Fruit fly (Drosophila melanogaster): ENCODE results near the gene CG10077.
A peak's percentile ranks its signal among the peaks of the same experiment; 100 is the strongest.

Gene CG10077

DNA sequence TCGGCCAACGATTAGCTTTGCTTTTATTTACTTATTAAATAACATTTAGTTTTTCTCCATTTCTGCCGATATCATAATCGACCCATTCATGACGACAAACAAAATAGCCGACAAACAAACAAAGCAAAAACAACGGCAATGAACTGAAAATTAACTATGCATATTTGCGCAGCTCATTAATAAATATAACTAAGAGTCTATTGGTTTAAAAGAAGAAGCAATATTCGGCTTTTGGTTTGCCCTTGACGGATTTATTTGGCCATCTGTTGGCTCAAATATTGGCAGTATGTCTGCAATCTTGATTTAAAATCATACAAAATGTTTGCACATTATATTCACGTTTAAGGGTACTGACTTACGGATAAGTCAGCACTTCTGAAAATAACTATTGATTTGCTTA, 44.3 kb upstream of the CG10077 start:
- TF ChIP-seq CG11504 (tag; optimal IDR thresholded peaks at IDR 0.05), result peak; percentile 14
- TF ChIP-seq bab2 (GFP tag; optimal IDR thresholded peaks at IDR 0.05), result no peak
- peak; percentile 14 for TF ChIP-seq CG13296 (GFP tag; optimal IDR thresholded peaks at IDR 0.05)
- no peak for TF ChIP-seq sim (GFP tag; IDR thresholded peaks at IDR 0.05)
- peak; percentile 40 for TF ChIP-seq CG12071 (GFP tag; optimal IDR thresholded peaks at IDR 0.05)
- no peak for TF ChIP-seq Rx (GFP tag; IDR thresholded peaks at IDR 0.05)
- TF ChIP-seq seq (GFP tag; IDR thresholded peaks at IDR 0.05), result 0 out of 2 replicates have a peak, but pooled peaks have one; percentile 36
- peak; percentile 20 for TF ChIP-seq Asciz (GFP tag; optimal IDR thresholded peaks at IDR 0.05)
- no peak for TF ChIP-seq CG8290 (GFP tag; optimal IDR thresholded peaks at IDR 0.05)
- TF ChIP-seq CG8290 (tag; optimal IDR thresholded peaks at IDR 0.05), result peak in 1 of 2 experiments; percentile 3
- TF ChIP-seq PHDP (tag; optimal IDR thresholded peaks at IDR 0.05), result peak; percentile 31
- TF ChIP-seq lab (GFP tag; optimal IDR thresholded peaks at IDR 0.05), result peak; percentile 38
- peak; percentile 12 for TF ChIP-seq Sox102F (GFP tag; optimal IDR thresholded peaks at IDR 0.05)
- no peak for TF ChIP-seq Rfx (GFP tag; IDR thresholded peaks at IDR 0.05)
- TF ChIP-seq ATbp (GFP tag; optimal IDR thresholded peaks at IDR 0.05), result peak; percentile 12
- peak; percentile 14 for TF ChIP-seq scrt (GFP tag; optimal IDR thresholded peaks at IDR 0.05)
- peak; percentile 27 for TF ChIP-seq CG12769 (tag; optimal IDR thresholded peaks at IDR 0.05)
- peak; percentile 54 for TF ChIP-seq sens (GFP tag)
- peak; percentile 31 for TF ChIP-seq dmrt99B (tag; optimal IDR thresholded peaks at IDR 0.05)
- TF ChIP-seq nom (GFP tag; optimal IDR thresholded peaks at IDR 0.05), result no peak
- peak; percentile 53 for TF ChIP-seq Med (GFP tag)
- TF ChIP-seq toy (GFP tag; IDR thresholded peaks at IDR 0.05), result no peak
- TF ChIP-seq CG16863 (GFP tag; optimal IDR thresholded peaks at IDR 0.05), result no peak
- TF ChIP-seq Spps (tag; optimal IDR thresholded peaks at IDR 0.05), result no peak
- peak; percentile 45 for TF ChIP-seq CG2678 (tag; optimal IDR thresholded peaks at IDR 0.05)
- TF ChIP-seq Awh (GFP tag; IDR thresholded peaks at IDR 0.05), result 0 out of 2 replicates have a peak, but pooled peaks have one; percentile 26
- no peak for TF ChIP-seq CG2116 (GFP tag; optimal IDR thresholded peaks at IDR 0.05)
- TF ChIP-seq CG12155 (GFP tag; optimal IDR thresholded peaks at IDR 0.05), result no peak
- TF ChIP-seq CG14965 (GFP tag; optimal IDR thresholded peaks at IDR 0.05; ENCODE audit: borderline replicate concordance), result no peak
- TF ChIP-seq wek (GFP tag; optimal IDR thresholded peaks at IDR 0.05), result peak; percentile 17
- TF ChIP-seq fd3F (GFP tag; optimal IDR thresholded peaks at IDR 0.05), result no peak
- peak; percentile 22 for TF ChIP-seq gem (tag; optimal IDR thresholded peaks at IDR 0.05)
- TF ChIP-seq croc (GFP tag; conservative IDR thresholded peaks at IDR 0.05), result no peak
- peak; percentile 24 for TF ChIP-seq CG15269 (tag; optimal IDR thresholded peaks at IDR 0.05)
- TF ChIP-seq maf-S (GFP tag; optimal IDR thresholded peaks at IDR 0.05), result no peak
- no peak for TF ChIP-seq CG14860 (GFP tag; IDR thresholded peaks at IDR 0.05; ENCODE audit: partially characterized antibody)
- TF ChIP-seq dpn (GFP tag; optimal IDR thresholded peaks at IDR 0.05), result no peak
- no peak for TF ChIP-seq CG11695 (GFP tag; IDR thresholded peaks at IDR 0.05)
- TF ChIP-seq wdn (GFP tag; IDR thresholded peaks at IDR 0.05), result no peak
- TF ChIP-seq CG4282 (GFP tag; optimal IDR thresholded peaks at IDR 0.05), result no peak
- TF ChIP-seq tio (GFP tag; optimal IDR thresholded peaks at IDR 0.05), result no peak
- no peak for TF ChIP-seq CG6689 (GFP tag; IDR thresholded peaks at IDR 0.05)
- TF ChIP-seq CG8089 (GFP tag; optimal IDR thresholded peaks at IDR 0.05), result no peak

Measured in whole organism, embryonic.